Fruit fly (Drosophila melanogaster) whole organism, embryonic: ENCODE data around the gene CG17108.
A peak's percentile ranks its signal among the peaks of the same experiment; 100 is the strongest.

ENCODE experiments used
- Adf1 ChIP-seq: fragments of 200-800 bp; sonication (Bioruptor generic); IDR thresholded peaks from 2 replicates; pipeline ENCODE4 v1.3.6; 2022; ENCODE audit warnings: missing biosample characterization, missing genetic modification characterization
- Atf-2 ChIP-seq: fragments of 200-800 bp; sonication (Bioruptor generic); optimal IDR thresholded peaks from 2 replicates; lab custom pipeline; 2016; ENCODE audit warnings: missing biosample characterization, missing genetic modification characterization
- Bgb ChIP-seq: fragments of 200-800 bp; sonication (Bioruptor generic); IDR thresholded peaks from 2 replicates; pipeline ENCODE4 v1.3.6; 2022; ENCODE audit warnings: missing biosample characterization, missing genetic modification characterization; ENCODE audit not compliant: partially characterized antibody
- C15 ChIP-seq: fragments of 200-800 bp; sonication (Bioruptor generic); IDR thresholded peaks from 3 replicates; pipeline ENCODE4 v1.3.6; 2022; ENCODE audit warnings: missing biosample characterization, missing genetic modification characterization
- CG10431 ChIP-seq: fragments of 200-800 bp; sonication (Bioruptor generic); optimal IDR thresholded peaks from 3 replicates; lab custom pipeline; 2018; ENCODE audit warnings: missing biosample characterization, mild to moderate bottlenecking, missing genetic modification characterization
- CG10959 ChIP-seq: fragments of 200-800 bp; sonication (Bioruptor generic); IDR thresholded peaks from 2 replicates; pipeline ENCODE4 v1.3.6; 2022; ENCODE audit warnings: missing biosample characterization, missing genetic modification characterization
- CG12155 ChIP-seq: fragments of 200-800 bp; sonication (Bioruptor generic); optimal IDR thresholded peaks from 3 replicates; lab custom pipeline; 2016; ENCODE audit warnings: missing biosample characterization, missing genetic modification characterization
- CG12391 ChIP-seq: fragments of 200-800 bp; sonication (Bioruptor generic); optimal IDR thresholded peaks from 3 replicates; lab custom pipeline; 2018; ENCODE audit warnings: missing biosample characterization, mild to moderate bottlenecking, missing genetic modification characterization, moderate library complexity
- CG12659 ChIP-seq: fragments of 200-800 bp; sonication (Bioruptor generic); optimal IDR thresholded peaks from 3 replicates; lab custom pipeline; 2017; ENCODE audit warnings: mild to moderate bottlenecking, missing biosample characterization, missing genetic modification reagents, missing genetic modification characterization
- CG14441 ChIP-seq: fragments of 200-800 bp; sonication (Bioruptor generic); IDR thresholded peaks from 2 replicates; pipeline ENCODE4 v1.3.6; 2022; ENCODE audit warnings: missing biosample characterization, missing genetic modification characterization
- CG14860 ChIP-seq: fragments of 200-800 bp; sonication (Bioruptor generic); IDR thresholded peaks from 3 replicates; pipeline ENCODE4 v1.3.6; 2022; ENCODE audit warnings: missing biosample characterization, missing genetic modification characterization; ENCODE audit not compliant: partially characterized antibody
- CG17359 ChIP-seq: fragments of 200-800 bp; sonication (Bioruptor generic); optimal IDR thresholded peaks from 3 replicates; lab custom pipeline; 2018; ENCODE audit warnings: missing biosample characterization, mild to moderate bottlenecking, missing genetic modification characterization, moderate library complexity
- CG18476 ChIP-seq: fragments of 200-800 bp; sonication (Bioruptor generic); optimal IDR thresholded peaks from 2 replicates; lab custom pipeline; 2016; ENCODE audit warnings: missing biosample characterization, mild to moderate bottlenecking, missing genetic modification characterization
- CG7372 ChIP-seq: fragments of 200-800 bp; sonication (Bioruptor generic); IDR thresholded peaks from 2 replicates; pipeline ENCODE4 v1.3.6; 2022; ENCODE audit warnings: missing biosample characterization, missing genetic modification characterization
- CG9215 ChIP-seq: fragments of 200-800 bp; sonication (Bioruptor generic); IDR thresholded peaks from 2 replicates; pipeline ENCODE4 v1.3.6; 2022; ENCODE audit warnings: missing biosample characterization, missing genetic modification characterization
- CG9876 ChIP-seq: fragments of 200-800 bp; sonication (Bioruptor generic); optimal IDR thresholded peaks from 2 replicates; lab custom pipeline; 2016; ENCODE audit warnings: missing biosample characterization, missing genetic modification characterization
- D19A ChIP-seq: fragments of 200-800 bp; optimal IDR thresholded peaks from 3 replicates; lab custom pipeline; 2019; ENCODE audit warnings: missing biosample characterization, mild to moderate bottlenecking, missing genetic modification characterization, moderate library complexity
- Deaf1 ChIP-seq: fragments of 200-800 bp; optimal IDR thresholded peaks from 3 replicates; lab custom pipeline; 2019; ENCODE audit warnings: missing biosample characterization, mild to moderate bottlenecking, missing genetic modification characterization, moderate library complexity
- Dfd ChIP-seq, 2 experiments: fragments of >200 bp; optimal IDR thresholded peaks; 2 replicates each; lab custom pipeline; 2017; ENCODE audit warnings: missing biosample characterization in 2 of 2, missing genetic modification characterization in 2 of 2
- Dll ChIP-seq: fragments of 200-800 bp; sonication (Bioruptor generic); IDR thresholded peaks from 4 replicates; pipeline ENCODE4 v1.3.6; 2022; ENCODE audit warnings: missing biosample characterization, missing genetic modification characterization; ENCODE audit not compliant: partially characterized antibody
- Doc2 ChIP-seq: fragments of 200-800 bp; sonication (Bioruptor generic); IDR thresholded peaks from 2 replicates; pipeline ENCODE4 v1.3.6; 2022; ENCODE audit warnings: missing biosample characterization, missing genetic modification characterization
- HmgD ChIP-seq: fragments of 200-800 bp; sonication (Bioruptor generic); optimal IDR thresholded peaks from 3 replicates; lab custom pipeline; 2016; ENCODE audit warnings: missing biosample characterization, missing genetic modification characterization
- Hsf ChIP-seq: fragments of 200-800 bp; sonication (Bioruptor generic); optimal IDR thresholded peaks from 3 replicates; lab custom pipeline; 2016; ENCODE audit warnings: missing biosample characterization, missing genetic modification characterization
- Max ChIP-seq: fragments of 200-800 bp; sonication (Bioruptor generic); optimal IDR thresholded peaks from 2 replicates; lab custom pipeline; 2016; ENCODE audit warnings: missing biosample characterization, mild to moderate bottlenecking, missing genetic modification characterization
- Optix ChIP-seq: fragments of 200-800 bp; sonication (Bioruptor generic); IDR thresholded peaks from 3 replicates; pipeline ENCODE4 v1.3.6; 2022; ENCODE audit warnings: missing biosample characterization, missing genetic modification characterization
- Pdp1 ChIP-seq, 2 experiments: fragments of 200-800 bp; sonication (Bioruptor generic); optimal IDR thresholded peaks; 3 replicates each; lab custom pipeline; 2016; ENCODE audit warnings: missing biosample characterization in 2 of 2, missing genetic modification characterization in 2 of 2, mild to moderate bottlenecking in 1 of 2, moderate library complexity in 1 of 2
- Stat92E ChIP-seq, 3 experiments: fragments of >200 bp in 2 of 3; fragments of 200-800 bp in 1 of 3; sonication (Bioruptor generic) in 1 of 3; optimal IDR thresholded peaks; 2 replicates each; lab custom pipeline; 2017 to 2019; ENCODE audit warnings: missing biosample characterization in 3 of 3, missing genetic modification characterization in 3 of 3, mild to moderate bottlenecking in 1 of 3, moderate library complexity in 1 of 3
- Xrp1 ChIP-seq: fragments of 200-800 bp; sonication (Bioruptor generic); IDR thresholded peaks from 2 replicates; pipeline ENCODE4 v1.3.6; 2022; ENCODE audit warnings: missing biosample characterization, missing genetic modification characterization
- abd-A ChIP-seq: fragments of 200-800 bp; sonication (Bioruptor generic); optimal IDR thresholded peaks from 3 replicates; lab custom pipeline; 2019; ENCODE audit warnings: missing biosample characterization, mild to moderate bottlenecking, missing genetic modification characterization, moderate library complexity
- ase ChIP-seq: fragments of 200-800 bp; sonication (Bioruptor generic); IDR thresholded peaks from 3 replicates; pipeline ENCODE4 v1.3.6; 2022; ENCODE audit warnings: missing biosample characterization, missing genetic modification characterization
- cato ChIP-seq: fragments of 200-800 bp; sonication (Bioruptor generic); optimal IDR thresholded peaks from 2 replicates; lab custom pipeline; 2016; ENCODE audit warnings: missing biosample characterization, missing genetic modification characterization, borderline replicate concordance
- cwo ChIP-seq: fragments of 200-800 bp; sonication (Bioruptor generic); optimal IDR thresholded peaks from 3 replicates; lab custom pipeline; 2017; ENCODE audit warnings: missing biosample characterization, missing genetic modification characterization, mild to moderate bottlenecking, moderate library complexity, missing genetic modification reagents
- da ChIP-seq: fragments of 200-800 bp; sonication (Bioruptor generic); optimal IDR thresholded peaks from 2 replicates; lab custom pipeline; 2016; ENCODE audit warnings: missing biosample characterization, missing genetic modification characterization
- disco-r ChIP-seq: fragments of 200-800 bp; sonication (Bioruptor generic); optimal IDR thresholded peaks from 2 replicates; lab custom pipeline; 2016; ENCODE audit warnings: missing biosample characterization, missing genetic modification characterization
- dm ChIP-seq: fragments of 200-800 bp; sonication (Bioruptor generic); optimal IDR thresholded peaks from 3 replicates; lab custom pipeline; 2016; ENCODE audit warnings: missing biosample characterization, missing genetic modification characterization
- exex ChIP-seq: fragments of 200-800 bp; sonication (Bioruptor generic); optimal IDR thresholded peaks from 4 replicates; lab custom pipeline; 2018; ENCODE audit warnings: missing biosample characterization, mild to moderate bottlenecking, missing genetic modification characterization, moderate library complexity
- fd102C ChIP-seq: fragments of 200-800 bp; sonication (Bioruptor generic); optimal IDR thresholded peaks from 2 replicates; lab custom pipeline; 2018; ENCODE audit warnings: missing biosample characterization, mild to moderate bottlenecking, missing genetic modification characterization, moderate library complexity
- ham ChIP-seq: fragments of 200-800 bp; sonication (Bioruptor generic); IDR thresholded peaks from 2 replicates; pipeline ENCODE4 v1.3.6; 2022; ENCODE audit warnings: missing biosample characterization, missing genetic modification characterization
- jing ChIP-seq: fragments of 200-800 bp; sonication (Bioruptor generic); optimal IDR thresholded peaks from 2 replicates; lab custom pipeline; 2018; ENCODE audit warnings: missing biosample characterization, mild to moderate bottlenecking, missing genetic modification characterization
- maf-S ChIP-seq: fragments of 200-800 bp; sonication (Bioruptor generic); optimal IDR thresholded peaks from 2 replicates; lab custom pipeline; 2016; ENCODE audit warnings: missing biosample characterization, missing genetic modification characterization
- mam ChIP-seq: fragments of 200-800 bp; sonication (Bioruptor generic); optimal IDR thresholded peaks from 3 replicates; lab custom pipeline; 2016; ENCODE audit warnings: missing biosample characterization, missing genetic modification characterization
- nmo ChIP-seq: fragments of 200-800 bp; sonication (Bioruptor generic); optimal IDR thresholded peaks from 2 replicates; lab custom pipeline; 2018; ENCODE audit warnings: missing biosample characterization, mild to moderate bottlenecking, missing genetic modification characterization, moderate library complexity
- pb ChIP-seq: fragments of 200-800 bp; sonication (Bioruptor generic); optimal IDR thresholded peaks from 3 replicates; lab custom pipeline; 2016; ENCODE audit warnings: missing biosample characterization, missing genetic modification characterization
- pho ChIP-seq: fragments of 200-800 bp; sonication (Bioruptor generic); optimal IDR thresholded peaks from 2 replicates; lab custom pipeline; 2016; ENCODE audit warnings: missing biosample characterization, missing genetic modification characterization
- prd ChIP-seq, 3 experiments: fragments of >200 bp in 2 of 3; fragments of 200-800 bp in 1 of 3; sonication (Bioruptor generic) in 1 of 3; optimal IDR thresholded peaks in 2 of 3; IDR thresholded peaks in 1 of 3; 2 replicates in 2 of 3; 3 replicates in 1 of 3; pipeline versions ENCODE4 v1.3.6 to Lab custom; 2017 to 2022; ENCODE audit warnings: missing biosample characterization in 1 of 3, missing genetic modification characterization in 1 of 3
- sob ChIP-seq: fragments of 200-800 bp; sonication (Bioruptor generic); IDR thresholded peaks from 2 replicates; pipeline ENCODE4 v1.3.6; 2022; ENCODE audit warnings: missing biosample characterization, missing genetic modification characterization
- stc ChIP-seq: fragments of 200-800 bp; sonication (Bioruptor generic); IDR thresholded peaks from 2 replicates; pipeline ENCODE4 v1.3.6; 2022; ENCODE audit warnings: missing biosample characterization, missing genetic modification characterization

Gene CG17108

dm6 chr2L:10732343-10732808 lies 38.5 kb upstream of the CG17108 start, which contains the start of the genes EMC3 and Dpy-30L1 (continued):
- TF ChIP-seq cwo (GFP tag; lab: Kevin White, UChicago) (no peak), CG17359 (peak; percentile 59), CG9876 (peak; percentile 1), CG12391 (peak; percentile 78), cato (GFP tag; lab: Kevin White, UChicago) (no peak), Max (GFP tag; lab: Kevin White, UChicago) (peak; percentile 58), Bgb (GFP tag; lab: Robert Waterston, UW) (peak; percentile 75), CG14441 (peak; percentile 53; the same call in 1 of the 2 replicates), CG12659 (GFP tag; lab: Kevin White, UChicago) (peak; percentile 83), CG10431 (GFP tag; lab: Kevin White, UChicago) (no peak), fd102C (GFP tag; lab: Kevin White, UChicago) (no peak), jing (GFP tag; lab: Kevin White, UChicago) (no peak), Stat92E (GFP tag; optimal IDR thresholded peaks at IDR 0.05; lab: Kevin White, UChicago) (no peak), CG12155 (peak; percentile 54), prd (optimal IDR thresholded peaks at IDR 0.05; lab: Kevin White, UChicago) (no peak), prd (GFP tag; IDR thresholded peaks at IDR 0.05; lab: Robert Waterston, UW) (peak; percentile 62), pho (peak; percentile 48), mam (peak; percentile 55), exex (tag; lab: Kevin White, UChicago) (no peak), CG9215 (GFP tag; lab: Robert Waterston, UW) (peak; percentile 49; the same call in 1 of the 2 replicates), Xrp1 (GFP tag; lab: Robert Waterston, UW) (peak; percentile 37; the same call in 1 of the 2 replicates), stc (no peak), C15 (GFP tag; lab: Robert Waterston, UW) (no peak), ase (GFP tag; lab: Robert Waterston, UW) (peak; percentile 23; the same call in 1 of the 3 replicates), Atf-2 (peak; percentile 24), pb (no peak), da (GFP tag; lab: Kevin White, UChicago) (peak; percentile 12), nmo (GFP tag; lab: Kevin White, UChicago) (peak; percentile 74), Dfd (GFP tag; optimal IDR thresholded peaks at IDR 0.05; lab: Kevin White, UChicago) (no peak), ham (GFP tag; lab: Robert Waterston, UW) (no peak), dm (peak; percentile 8), HmgD (GFP tag; lab: Kevin White, UChicago) (no peak), Pdp1 (GFP tag; optimal IDR thresholded peaks at IDR 0.05; lab: Kevin White, UChicago) (peak; percentile 24 to 53), disco-r (GFP tag; lab: Kevin White, UChicago) (peak; percentile 18), CG10959 (GFP tag; lab: Robert Waterston, UW) (no peak), CG18476 (GFP tag; lab: Kevin White, UChicago) (no peak), Adf1 (no peak), Doc2 (GFP tag; lab: Robert Waterston, UW) (no peak), maf-S (no peak), CG7372 (GFP tag; lab: Robert Waterston, UW) (0 out of 2 replicates have a peak, but pooled peaks have one; percentile 23), Hsf (GFP tag; lab: Kevin White, UChicago) (peak; percentile 67), Optix (GFP tag; lab: Robert Waterston, UW) (no peak), Dll (GFP tag; lab: Robert Waterston, UW) (peak; percentile 94), sob (GFP tag; lab: Robert Waterston, UW) (peak; percentile 55; the same call in 1 of the 2 replicates), abd-A (tag; lab: Kevin White, UChicago) (no peak), CG14860 (peak; percentile 86), Deaf1 (tag; lab: Kevin White, UChicago) (no peak), D19A (tag; lab: Kevin White, UChicago) (no peak)
